Worm (Caenorhabditis elegans) whole organism, early embryonic: ENCODE data around the gene T04C12.9.

Experiments used
- aly-1 ChIP-seq: sonication (generic microtip); optimal IDR thresholded peaks from 2 replicates; lab custom pipeline; 2016; ENCODE audit warnings: missing genetic modification characterization, missing compliant biosample characterization
- ama-1 ChIP-seq: fragments of 150-350 bp; optimal IDR thresholded peaks from 2 replicates; lab custom pipeline; 2014
- ceh-13 ChIP-seq: fragments of 200-800 bp; sonication (Bioruptor generic); optimal IDR thresholded peaks from 2 replicates; lab custom pipeline; 2018; ENCODE audit warnings: mild to moderate bottlenecking, missing genetic modification characterization, missing compliant biosample characterization
- ceh-36 ChIP-seq: sonication (generic microtip); optimal IDR thresholded peaks from 2 replicates; lab custom pipeline; 2016; ENCODE audit warnings: missing genetic modification characterization, inconsistent platforms, missing compliant biosample characterization
- ets-7 ChIP-seq: sonication (generic microtip); optimal IDR thresholded peaks from 2 replicates; lab custom pipeline; 2016; ENCODE audit warnings: missing genotype, missing genetic modification characterization, missing compliant biosample characterization
- flt-1 ChIP-seq: fragments of 200-800 bp; sonication (Bioruptor generic); IDR thresholded peaks from 2 replicates; pipeline ENCODE4 v1.3.6; 2022; ENCODE audit warnings: missing genetic modification characterization, missing compliant biosample characterization
- hmg-4 ChIP-seq: fragments of 200-800 bp; sonication (Bioruptor generic); optimal IDR thresholded peaks from 2 replicates; lab custom pipeline; 2018; ENCODE audit warnings: mild to moderate bottlenecking, missing genetic modification characterization, missing compliant biosample characterization
- hnd-1 ChIP-seq: sonication (generic microtip); optimal IDR thresholded peaks from 2 replicates; lab custom pipeline; 2016; ENCODE audit warnings: missing genetic modification characterization, missing compliant biosample characterization
- pes-1 ChIP-seq: fragments of 200-800 bp; sonication (Bioruptor generic); IDR thresholded peaks from 2 replicates; pipeline ENCODE4 v1.3.6; 2022; ENCODE audit warnings: missing genetic modification reagents, missing genetic modification characterization, missing compliant biosample characterization
- scrt-1 ChIP-seq: fragments of 200-800 bp; sonication (Bioruptor generic); IDR thresholded peaks from 2 replicates; pipeline ENCODE4 v1.3.6; 2022; ENCODE audit warnings: missing genetic modification characterization, missing compliant biosample characterization
- sea-1 ChIP-seq: fragments of 200-800 bp; sonication (Bioruptor generic); conservative IDR thresholded peaks from 2 replicates; pipeline ENCODE4 v1.3.6; 2022; ENCODE audit warnings: missing genetic modification characterization, missing compliant biosample characterization
- tbx-11 ChIP-seq: fragments of 200-800 bp; sonication (Bioruptor generic); IDR thresholded peaks from 2 replicates; pipeline ENCODE4 v1.3.6; 2022; ENCODE audit warnings: missing genetic modification characterization, missing compliant biosample characterization
- tbx-37 ChIP-seq: fragments of 200-800 bp; sonication (Bioruptor generic); conservative IDR thresholded peaks from 2 replicates; pipeline ENCODE4 v1.3.6; 2022; ENCODE audit warnings: missing genetic modification reagents, missing genetic modification characterization, missing compliant biosample characterization
- tra-4 ChIP-seq: sonication (generic microtip); optimal IDR thresholded peaks from 2 replicates; lab custom pipeline; 2017; ENCODE audit warnings: missing genetic modification characterization, missing compliant biosample characterization

DNA sequence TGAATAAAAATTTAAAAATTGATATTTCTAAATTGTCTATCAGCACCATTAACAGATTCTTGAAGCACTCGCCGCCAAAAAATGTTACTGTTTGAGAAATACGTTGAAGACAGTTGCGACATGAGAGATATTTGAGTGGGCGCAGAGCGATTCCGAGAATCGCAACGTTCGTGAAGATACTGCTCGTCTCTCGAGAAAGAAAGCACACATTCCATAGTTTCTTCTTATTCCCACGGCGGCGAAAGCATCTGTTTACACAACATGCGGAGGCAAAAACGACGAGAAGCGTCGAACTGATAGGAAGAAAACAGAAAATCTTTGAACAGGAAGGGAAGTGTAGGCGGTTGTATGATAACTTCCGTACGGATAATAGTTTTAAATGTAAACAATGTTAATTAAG is 19.5 kb upstream of the T04C12.9 start:
- TF ChIP-seq ama-1 (no peak), tbx-11 (GFP tag; lab: Robert Waterston, UW) (no peak), tbx-37 (GFP tag; lab: Robert Waterston, UW) (no peak), ceh-36 (no peak), hmg-4 (GFP tag; lab: Kevin White, UChicago) (no peak), pes-1 (no peak), tra-4 (tag; lab: Kevin White, UChicago) (no peak), sea-1 (GFP tag; lab: Robert Waterston, UW) (no peak), aly-1 (tag; lab: Kevin White, UChicago) (no peak), flt-1 (no peak), ets-7 (tag; lab: Kevin White, UChicago) (no peak), hnd-1 (tag; lab: Kevin White, UChicago) (no peak), ceh-13 (GFP tag; lab: Kevin White, UChicago) (no peak), scrt-1 (GFP tag; lab: Robert Waterston, UW) (no peak)
